Worm (Caenorhabditis elegans) whole organism, L2 larva: ENCODE measurements around the gene Y17D7B.10.

Experiments used
- ama-1 ChIP-seq: fragments of 150-350 bp; optimal IDR thresholded peaks from 2 replicates; lab custom pipeline; 2018; ENCODE audit warnings: inconsistent platforms
- ceh-82 ChIP-seq: fragments of 150-350 bp; optimal IDR thresholded peaks from 2 replicates; lab custom pipeline; 2014; ENCODE audit warnings: missing biosample characterization, missing genetic modification characterization
- elt-3 ChIP-seq: sonication (generic microtip); optimal IDR thresholded peaks from 2 replicates; lab custom pipeline; 2017; ENCODE audit warnings: missing biosample characterization, missing genetic modification characterization
- lin-39 ChIP-seq: fragments of 150-350 bp; optimal IDR thresholded peaks from 2 replicates; lab custom pipeline; 2014; ENCODE audit warnings: missing biosample characterization, missing genetic modification reagents, missing genetic modification characterization
- nhr-12 ChIP-seq: fragments of 150-350 bp; optimal IDR thresholded peaks from 2 replicates; lab custom pipeline; 2014; ENCODE audit warnings: missing biosample characterization, missing genetic modification characterization
- nhr-21 ChIP-seq: fragments of 150-350 bp; optimal IDR thresholded peaks from 2 replicates; lab custom pipeline; 2014; ENCODE audit warnings: missing biosample characterization, missing genetic modification characterization
- unc-62 ChIP-seq: fragments of 150-350 bp; optimal IDR thresholded peaks from 2 replicates; lab custom pipeline; 2014; ENCODE audit warnings: missing biosample characterization, missing genetic modification reagents, missing genetic modification characterization

DNA sequence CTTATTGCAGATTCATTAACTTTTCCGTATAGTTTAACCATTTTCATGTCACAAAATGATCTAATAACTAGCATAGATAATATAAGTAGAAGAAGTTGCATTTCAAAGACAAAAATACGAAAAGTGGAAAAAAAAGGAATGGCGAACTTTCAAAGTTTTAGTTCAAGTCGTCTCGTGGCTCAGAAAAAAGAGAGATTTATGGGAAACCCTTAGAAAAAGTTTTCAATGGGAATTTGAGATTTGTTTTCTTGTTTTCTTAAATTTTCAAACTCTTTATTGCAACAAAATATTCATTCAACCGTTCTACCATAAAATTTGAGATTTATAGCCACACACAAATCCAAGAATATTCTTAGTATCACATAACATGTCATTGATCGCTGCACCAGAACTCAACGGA is 41.4 kb upstream of the Y17D7B.10 start, which contains the start of gene clec-250:
- TF ChIP-seq ceh-82 (tag; lab: Kevin White, UChicago) (no peak), elt-3 (tag; lab: Kevin White, UChicago) (no peak), lin-39 (no peak), unc-62 (no peak), nhr-12 (tag; lab: Kevin White, UChicago) (no peak), ama-1 (lab: Kevin White, UChicago) (no peak), nhr-21 (tag; lab: Kevin White, UChicago) (no peak)
